Worm (Caenorhabditis elegans): ENCODE results near the gene K12H6.4.

K12H6.4 gene

ce11 chrII:2829482-2829881, 5.4 kb upstream of the K12H6.4 start:
- no peak for TF ChIP-seq R02D3.7 (tag; optimal IDR thresholded peaks at IDR 0.05)
- peak in 1 of 2 experiments; percentile 92 for TF ChIP-seq unc-62 (GFP tag; optimal IDR thresholded peaks at IDR 0.05 in 1 of 2)
- TF ChIP-seq unc-62 (tag; optimal IDR thresholded peaks at IDR 0.05): no peak
- no peak for TF ChIP-seq aly-2 (tag; optimal IDR thresholded peaks at IDR 0.05)
- no peak for TF ChIP-seq lin-13 (GFP tag; optimal IDR thresholded peaks at IDR 0.05)
- TF ChIP-seq F10B5.3 (tag; optimal IDR thresholded peaks at IDR 0.05): no peak
- TF ChIP-seq mes-2 (tag; optimal IDR thresholded peaks at IDR 0.05; ENCODE audit: poor library complexity, severe bottlenecking): no peak
- no peak for TF ChIP-seq nhr-28 (tag; optimal IDR thresholded peaks at IDR 0.05)
- peak; percentile 26 for TF ChIP-seq aha-1 (tag)
- no peak for TF ChIP-seq unc-130 (GFP tag; optimal IDR thresholded peaks at IDR 0.05)

- TF ChIP-seq cey-2 (tag; optimal IDR thresholded peaks at IDR 0.05; ENCODE audit: borderline replicate concordance, insufficient read depth) (no peak), set-16 (GFP tag; IDR thresholded peaks at IDR 0.05) (peak; percentile 72), T20F7.1 (GFP tag; optimal IDR thresholded peaks at IDR 0.05) (no peak), duxl-1 (tag; optimal IDR thresholded peaks at IDR 0.05; ENCODE audit: poor library complexity) (peak; percentile 21), sdz-12 (GFP tag; optimal IDR thresholded peaks at IDR 0.05) (peak; percentile 45)
Measured at ce11 chrII:2827859-2828403, 3.9 kb upstream of the K12H6.4 start, which contains the start of gene K12H6.8. K12H6.8 (plus strand) TSS chrII:2827896.

DNA sequence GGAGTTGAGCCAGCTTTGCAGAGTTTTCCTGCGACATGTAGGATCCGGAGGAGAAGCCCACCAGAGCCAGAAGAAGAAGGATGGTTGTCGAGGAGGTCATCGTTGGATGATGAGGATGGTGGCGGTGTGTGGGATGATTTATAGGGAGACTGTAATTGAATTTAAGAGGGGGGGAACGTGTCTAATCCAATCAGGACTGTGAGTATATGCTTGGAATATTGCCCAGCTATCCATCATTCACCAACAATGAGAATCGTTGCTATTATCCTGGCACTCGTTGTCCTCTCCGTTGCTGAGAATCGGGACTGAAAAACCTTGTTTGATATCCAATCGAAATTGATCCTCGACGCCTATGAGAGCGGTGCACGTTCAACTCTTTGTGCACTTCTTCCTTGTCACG, 2.0 kb upstream of the K12H6.4 start, which contains the start of gene K12H6.5:
TSS of gene K12H6.5 (minus strand) at position 101 of the 400 bp plus-strand sequence.
- TF ChIP-seq Y48G9A.11 (GFP tag; IDR thresholded peaks at IDR 0.05): no peak
- no peak for TF ChIP-seq ztf-11 (tag; optimal IDR thresholded peaks at IDR 0.05)
- no peak for TF ChIP-seq set-16 (GFP tag; IDR thresholded peaks at IDR 0.05)
- TF ChIP-seq mdt-29 (GFP tag; IDR thresholded peaks at IDR 0.05): no peak
- no peak for TF ChIP-seq zip-2 (tag; optimal IDR thresholded peaks at IDR 0.05)
- TF ChIP-seq F10B5.3 (tag; optimal IDR thresholded peaks at IDR 0.05): no peak
- TF ChIP-seq unc-39 (tag; optimal IDR thresholded peaks at IDR 0.05): no peak
- TF ChIP-seq Y105C5A.15 (GFP tag; IDR thresholded peaks at IDR 0.05): no peak
- TF ChIP-seq ceh-62 (tag; optimal IDR thresholded peaks at IDR 0.05): no peak

- TF ChIP-seq egl-27 (tag; optimal IDR thresholded peaks at IDR 0.05) (no peak), arid-1 (GFP tag; conservative IDR thresholded peaks at IDR 0.05) (no peak), ceh-28 (tag; optimal IDR thresholded peaks at IDR 0.05) (no peak), spr-3 (GFP tag; optimal IDR thresholded peaks at IDR 0.05) (no peak), madf-9 (GFP tag; conservative IDR thresholded peaks at IDR 0.05) (no peak), T20F7.1 (GFP tag; optimal IDR thresholded peaks at IDR 0.05) (no peak), dmd-6 (GFP tag; IDR thresholded peaks at IDR 0.05) (no peak), zip-11 (GFP tag; IDR thresholded peaks at IDR 0.05) (no peak), pha-4 (GFP tag; IDR thresholded peaks at IDR 0.05) (no peak), pha-4 (tag; optimal IDR thresholded peaks at IDR 0.05) (no peak), lin-38 (GFP tag; IDR thresholded peaks at IDR 0.05) (no peak), Y48G9A.11 (GFP tag; IDR thresholded peaks at IDR 0.05) (no peak), snpc-1.2 (GFP tag; IDR thresholded peaks at IDR 0.05) (no peak)
Measured at ce11 chrII:2822435-2822920, 1.6 kb downstream of the K12H6.4 start, which contains the start of the genes fut-4 and K12H6.10. fut-4 (minus strand) TSS chrII:2822535. K12H6.10 (plus strand) TSS chrII:2822870.

DNA sequence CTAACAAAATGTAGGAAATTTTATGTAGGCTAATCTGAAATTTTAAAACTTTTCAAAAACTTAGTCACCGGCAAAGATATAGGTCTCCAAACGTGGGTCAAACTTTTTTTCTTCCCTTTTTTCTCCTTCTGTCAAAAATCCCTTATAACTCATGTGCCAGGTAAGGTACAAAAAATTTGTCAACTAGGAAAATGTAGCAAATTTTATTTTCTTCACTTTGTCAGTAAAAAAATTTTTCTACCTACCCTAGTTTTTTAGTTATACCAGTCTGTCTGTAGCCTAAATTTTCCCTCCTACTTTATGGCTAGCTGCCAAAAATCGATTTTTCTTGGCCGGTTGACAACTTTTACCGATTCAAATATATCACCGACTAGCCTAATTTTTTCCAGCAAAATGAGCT, 7.4 kb downstream of the K12H6.4 start, which contains the start of gene set-13:
TSS of gene set-13 (plus strand) at position 301 of the 400 bp plus-strand sequence.
- TF ChIP-seq Y48G9A.11 (GFP tag; IDR thresholded peaks at IDR 0.05) (no peak), T26A8.4 (GFP tag; IDR thresholded peaks at IDR 0.05) (no peak), zfp-3 (GFP tag; conservative IDR thresholded peaks at IDR 0.05) (no peak), ZK546.5 (tag; optimal IDR thresholded peaks at IDR 0.05) (no peak)

Measured in whole organism, L4 larva.